Worm (Caenorhabditis elegans): ENCODE measurements around the gene unc-49.

DNA sequence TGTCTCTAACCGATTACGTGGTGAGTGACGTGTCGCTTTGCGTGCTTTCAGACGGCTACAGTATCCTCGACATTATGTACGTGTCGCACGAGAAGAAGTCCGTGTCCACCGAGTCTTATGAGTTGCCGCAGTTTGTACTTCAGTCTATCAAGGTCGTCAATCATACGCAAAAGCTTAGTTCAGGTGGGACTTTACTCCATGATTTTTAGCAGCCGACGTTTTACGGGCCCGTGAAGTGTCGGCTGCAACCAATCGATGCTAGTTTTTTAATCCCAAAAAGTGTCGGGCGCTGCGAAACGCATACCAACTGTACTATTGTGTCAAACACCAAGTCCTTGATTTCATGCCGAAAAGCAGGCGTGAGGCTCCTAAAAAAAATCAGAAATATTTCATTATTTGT lies 4.3 kb downstream of the unc-49 start:
- TF ChIP-seq nhr-76 (tag; optimal IDR thresholded peaks at IDR 0.05), result no peak
- no peak for TF ChIP-seq nhr-12 (tag; optimal IDR thresholded peaks at IDR 0.05)
- no peak for TF ChIP-seq unc-39 (tag; optimal IDR thresholded peaks at IDR 0.05)
- no peak for TF ChIP-seq ztf-11 (tag; optimal IDR thresholded peaks at IDR 0.05)
- TF ChIP-seq elt-3 (tag; optimal IDR thresholded peaks at IDR 0.05), result no peak
- no peak for TF ChIP-seq tbx-2 (tag; optimal IDR thresholded peaks at IDR 0.05)
- no peak for TF ChIP-seq skn-1 (tag; optimal IDR thresholded peaks at IDR 0.05)
- TF ChIP-seq snpc-4 (tag; optimal IDR thresholded peaks at IDR 0.05), result peak; percentile 60
- no peak for TF ChIP-seq pha-4 (tag; optimal IDR thresholded peaks at IDR 0.05)
- no peak for TF ChIP-seq ZK546.5 (tag; optimal IDR thresholded peaks at IDR 0.05)

All from whole organism, L3 larva.